Worm (Caenorhabditis elegans) whole organism, L2 larva: ENCODE results near the gene clec-33.

ENCODE experiments used
- C34F6.9 ChIP-seq: fragments of 150-350 bp; optimal IDR thresholded peaks from 2 replicates; lab custom pipeline; 2014; ENCODE audit warnings: missing biosample characterization, missing genetic modification characterization
- F13H6.1 ChIP-seq: sonication (generic microtip); optimal IDR thresholded peaks from 2 replicates; lab custom pipeline; 2016; ENCODE audit warnings: missing genetic modification characterization, missing compliant biosample characterization
- Y55F3AM.14 ChIP-seq: fragments of 200-800 bp; sonication (Bioruptor generic); optimal IDR thresholded peaks from 2 replicates; lab custom pipeline; 2018; ENCODE audit warnings: mild to moderate bottlenecking, missing genetic modification characterization, missing compliant biosample characterization
- ZK546.5 ChIP-seq: sonication (generic microtip); optimal IDR thresholded peaks from 2 replicates; lab custom pipeline; 2017; ENCODE audit warnings: missing biosample characterization, missing genetic modification characterization
- alr-1 ChIP-seq: fragments of 150-350 bp; optimal IDR thresholded peaks from 2 replicates; lab custom pipeline; 2014; ENCODE audit warnings: missing biosample characterization, missing genetic modification characterization
- aly-2 ChIP-seq: fragments of 150-350 bp; optimal IDR thresholded peaks from 2 replicates; lab custom pipeline; 2014; ENCODE audit warnings: missing biosample characterization, missing genetic modification characterization
- ceh-82 ChIP-seq: fragments of 150-350 bp; optimal IDR thresholded peaks from 2 replicates; lab custom pipeline; 2014; ENCODE audit warnings: missing biosample characterization, missing genetic modification characterization
- crh-2 ChIP-seq: sonication (generic microtip); optimal IDR thresholded peaks from 2 replicates; lab custom pipeline; 2017; ENCODE audit warnings: missing biosample characterization, missing genetic modification characterization
- dmd-4 ChIP-seq: sonication (generic microtip); optimal IDR thresholded peaks from 2 replicates; lab custom pipeline; 2017; ENCODE audit warnings: missing biosample characterization, missing genetic modification characterization
- elt-1 ChIP-seq: fragments of 150-350 bp; optimal IDR thresholded peaks from 2 replicates; lab custom pipeline; 2014; ENCODE audit warnings: missing biosample characterization, missing genetic modification characterization
- fos-1 ChIP-seq: fragments of 150-350 bp; optimal IDR thresholded peaks from 2 replicates; lab custom pipeline; 2014; ENCODE audit warnings: missing biosample characterization, missing genetic modification characterization
- lin-11 ChIP-seq: fragments of 150-350 bp; sonication (generic microtip); optimal IDR thresholded peaks from 2 replicates; lab custom pipeline; 2014; ENCODE audit warnings: missing biosample characterization, missing genetic modification characterization, inconsistent platforms, mixed read lengths
- lin-13 ChIP-seq: fragments of 150-350 bp; optimal IDR thresholded peaks from 2 replicates; lab custom pipeline; 2014; ENCODE audit warnings: missing biosample characterization, missing genetic modification reagents, missing genetic modification characterization
- lin-39 ChIP-seq: fragments of 150-350 bp; optimal IDR thresholded peaks from 2 replicates; lab custom pipeline; 2014; ENCODE audit warnings: missing biosample characterization, missing genetic modification reagents, missing genetic modification characterization
- lsy-2 ChIP-seq, 2 experiments: fragments of 150-350 bp in 1 of 2; sonication (generic microtip) in 1 of 2; optimal IDR thresholded peaks; 2 replicates each; lab custom pipeline; 2014 to 2017; ENCODE audit warnings: missing biosample characterization in 2 of 2, missing genetic modification characterization in 2 of 2
- mab-5 ChIP-seq: fragments of 150-350 bp; optimal IDR thresholded peaks from 2 replicates; lab custom pipeline; 2014; ENCODE audit warnings: missing biosample characterization, missing genetic modification characterization
- nhr-10 ChIP-seq: sonication (generic microtip); optimal IDR thresholded peaks from 2 replicates; lab custom pipeline; 2017; ENCODE audit warnings: missing biosample characterization, missing genetic modification characterization
- nhr-129 ChIP-seq: fragments of 150-350 bp; optimal IDR thresholded peaks from 2 replicates; lab custom pipeline; 2014; ENCODE audit warnings: missing biosample characterization, missing genetic modification characterization
- nhr-23 ChIP-seq: fragments of 150-350 bp; optimal IDR thresholded peaks from 2 replicates; lab custom pipeline; 2014; ENCODE audit warnings: missing biosample characterization, missing genetic modification reagents, missing genetic modification characterization
- nhr-237 ChIP-seq: fragments of 150-350 bp; optimal IDR thresholded peaks from 2 replicates; lab custom pipeline; 2014; ENCODE audit warnings: missing biosample characterization, missing genetic modification characterization
- nhr-25 ChIP-seq: fragments of 150-350 bp; sonication (generic microtip); optimal IDR thresholded peaks from 3 replicates; lab custom pipeline; 2014; ENCODE audit warnings: missing biosample characterization, missing genetic modification characterization
- nhr-77 ChIP-seq: fragments of 150-350 bp; optimal IDR thresholded peaks from 2 replicates; lab custom pipeline; 2014; ENCODE audit warnings: missing biosample characterization, missing genetic modification characterization
- skn-1 ChIP-seq: sonication (generic microtip); optimal IDR thresholded peaks from 2 replicates; lab custom pipeline; 2017; ENCODE audit warnings: missing biosample characterization, missing genetic modification characterization
- sma-3 ChIP-seq: sonication (generic microtip); optimal IDR thresholded peaks from 2 replicates; lab custom pipeline; 2016; ENCODE audit warnings: missing genetic modification reagents, missing genetic modification characterization, missing compliant biosample characterization
- sma-9 ChIP-seq, 2 experiments: fragments of 150-350 bp in 1 of 2; sonication (generic microtip) in 1 of 2; optimal IDR thresholded peaks; 2 replicates each; lab custom pipeline; 2014 to 2016; ENCODE audit warnings: missing genetic modification characterization in 2 of 2, mild to moderate bottlenecking in 1 of 2, missing biosample characterization in 1 of 2, missing compliant biosample characterization in 1 of 2, missing genetic modification reagents in 1 of 2, moderate library complexity in 1 of 2
- snpc-4 ChIP-seq: fragments of 150-350 bp; optimal IDR thresholded peaks from 2 replicates; lab custom pipeline; 2014; ENCODE audit warnings: missing biosample characterization, missing genetic modification characterization
- unc-39 ChIP-seq: fragments of 150-350 bp; optimal IDR thresholded peaks from 2 replicates; lab custom pipeline; 2014; ENCODE audit warnings: missing biosample characterization, missing genetic modification characterization
- unc-55 ChIP-seq: fragments of 150-350 bp; sonication (generic microtip); optimal IDR thresholded peaks from 3 replicates; lab custom pipeline; 2014; ENCODE audit warnings: missing biosample characterization, missing genetic modification reagents, missing genetic modification characterization
- ztf-1 ChIP-seq: fragments of 200-800 bp; sonication (Bioruptor generic); conservative IDR thresholded peaks from 2 replicates; pipeline ENCODE4 v1.3.6; 2022; ENCODE audit warnings: missing genetic modification characterization, missing compliant biosample characterization
- ztf-4 ChIP-seq: fragments of 150-350 bp; optimal IDR thresholded peaks from 2 replicates; lab custom pipeline; 2014; ENCODE audit warnings: missing biosample characterization, missing genetic modification characterization

The clec-33 gene

DNA sequence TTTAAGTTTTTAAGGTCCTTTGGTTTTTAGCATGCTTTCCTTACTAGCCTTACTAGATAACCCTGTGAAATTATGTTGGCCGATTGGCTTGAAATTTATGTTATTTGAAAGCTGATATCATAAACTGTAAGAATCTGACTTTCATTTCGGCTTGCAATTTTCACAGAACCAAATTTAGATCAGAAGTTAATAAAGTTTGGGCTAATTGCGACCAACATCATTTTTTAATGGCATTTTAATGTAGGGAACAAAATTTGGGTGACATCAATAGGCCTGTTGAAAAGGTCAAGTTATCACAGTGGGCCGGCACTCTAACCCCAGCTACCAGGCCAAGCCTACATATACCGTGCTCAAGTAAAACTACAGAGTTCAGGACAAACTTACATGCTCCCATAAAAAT, 38.3 kb downstream of the clec-33 start:
- TF ChIP-seq aly-2 (tag; lab: Kevin White, UChicago) (no peak), ZK546.5 (tag; lab: Kevin White, UChicago) (no peak), C34F6.9 (no peak), nhr-237 (tag; lab: Kevin White, UChicago) (no peak), lsy-2 (tag; optimal IDR thresholded peaks at IDR 0.05; lab: Kevin White, UChicago) (no peak), lin-11 (tag; lab: Kevin White, UChicago) (no peak), unc-39 (tag; lab: Kevin White, UChicago) (no peak)

- TF ChIP-seq sma-3 (no peak), nhr-23 (tag; lab: Kevin White, UChicago) (no peak), dmd-4 (tag; lab: Kevin White, UChicago) (no peak), nhr-129 (tag; lab: Kevin White, UChicago) (no peak), fos-1 (tag; lab: Kevin White, UChicago) (no peak), unc-39 (tag; lab: Kevin White, UChicago) (no peak), mab-5 (tag; lab: Kevin White, UChicago) (no peak), lin-13 (GFP tag; lab: Kevin White, UChicago) (no peak), sma-9 (GFP tag; optimal IDR thresholded peaks at IDR 0.05; lab: Kevin White, UChicago) (no peak), sma-9 (tag; optimal IDR thresholded peaks at IDR 0.05; lab: Kevin White, UChicago) (no peak), nhr-77 (no peak), lsy-2 (tag; optimal IDR thresholded peaks at IDR 0.05; lab: Kevin White, UChicago) (no peak), crh-2 (tag; lab: Kevin White, UChicago) (no peak), nhr-25 (tag; lab: Kevin White, UChicago) (no peak), ceh-82 (tag; lab: Kevin White, UChicago) (no peak), nhr-10 (tag; lab: Kevin White, UChicago) (no peak)
These were observed 40.2 kb downstream of the clec-33 start, which contains the start of gene srh-214 for ce11 chrV:16829396-16829795. srh-214 (minus strand) TSS chrV:16829755.

ce11 chrV:16827485-16827884, 42.2 kb downstream of the clec-33 start, which contains the start of gene srh-216:
srh-216 (minus strand) TSS chrV:16827585.
- TF ChIP-seq elt-1 (tag; lab: Kevin White, UChicago), result no peak
- TF ChIP-seq ztf-1, result no peak
- no peak for TF ChIP-seq skn-1
- TF ChIP-seq snpc-4, result no peak
- TF ChIP-seq ztf-4 (tag; lab: Kevin White, UChicago), result no peak
- no peak for TF ChIP-seq alr-1 (tag; lab: Kevin White, UChicago)
- TF ChIP-seq Y55F3AM.14 (GFP tag; lab: Kevin White, UChicago), result no peak
- no peak for TF ChIP-seq lin-39 (tag; lab: Kevin White, UChicago)
- no peak for TF ChIP-seq unc-55 (GFP tag; lab: Kevin White, UChicago)
- TF ChIP-seq F13H6.1 (tag; lab: Kevin White, UChicago), result no peak
- no peak for TF ChIP-seq nhr-237 (tag; lab: Kevin White, UChicago)

DNA sequence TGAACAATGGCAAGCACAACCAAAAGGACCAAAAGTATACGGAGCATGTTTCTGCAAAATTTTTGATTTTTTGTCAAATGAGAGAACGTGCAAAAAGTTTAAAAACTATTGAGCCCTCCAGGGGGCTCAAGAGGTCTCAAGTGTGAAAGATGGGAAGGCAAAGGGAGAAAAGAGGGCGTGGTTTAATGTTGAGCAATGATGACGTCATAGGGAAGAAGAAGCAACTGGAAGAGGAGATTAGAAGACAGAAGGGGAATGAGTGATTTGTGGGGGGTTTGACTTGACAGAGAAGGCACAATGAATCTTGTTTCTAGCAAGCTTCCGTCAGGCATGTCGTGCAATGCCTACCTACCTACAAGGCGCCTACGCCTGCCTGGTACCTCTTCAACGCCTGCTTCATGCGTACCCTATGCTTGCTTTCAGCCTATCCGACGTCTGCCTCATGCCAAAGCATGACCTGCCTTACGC, 48.3 kb downstream of the clec-33 start, which contains the start of gene T20B3.14:
TSS of gene T20B3.14 (minus strand) at position 51 of the 468 bp plus-strand sequence.
- TF ChIP-seq unc-55 (GFP tag; lab: Kevin White, UChicago) (peak; percentile 39), crh-2 (tag; lab: Kevin White, UChicago) (no peak)
